Fruit fly (Drosophila melanogaster) whole organism, wandering third instar larva: ENCODE results near the gene CG5535.

Experiments used
- Abd-B ChIP-seq: fragments of >200 bp; optimal IDR thresholded peaks from 2 replicates; lab custom pipeline; 2017; ENCODE audit warnings: missing biosample characterization, missing genetic modification characterization
- CG32264 ChIP-seq: fragments of 200-800 bp; sonication (Bioruptor generic); optimal IDR thresholded peaks from 2 replicates; lab custom pipeline; 2016; ENCODE audit warnings: missing biosample characterization, missing genetic modification characterization
- CG9705 ChIP-seq: fragments of 200-800 bp; sonication (Bioruptor generic); optimal IDR thresholded peaks from 2 replicates; lab custom pipeline; 2018; ENCODE audit warnings: missing biosample characterization, mild to moderate bottlenecking, missing genetic modification characterization
- CrebA ChIP-seq: fragments of 200-800 bp; sonication (Bioruptor generic); optimal IDR thresholded peaks from 2 replicates; lab custom pipeline; 2016; ENCODE audit warnings: missing biosample characterization, mild to moderate bottlenecking, missing genetic modification characterization, borderline replicate concordance
- Dfd ChIP-seq: fragments of >200 bp; optimal IDR thresholded peaks from 2 replicates; lab custom pipeline; 2017; ENCODE audit warnings: missing biosample characterization, missing genetic modification characterization
- Dif ChIP-seq: fragments of 200-275, 200-300 bp; sonication (Bioruptor generic); optimal IDR thresholded peaks from 2 replicates; lab custom pipeline; 2018; ENCODE audit warnings: missing biosample characterization, missing genetic modification characterization; ENCODE audit not compliant: partially characterized antibody
- GATAd ChIP-seq: sonication (Bioruptor generic); optimal IDR thresholded peaks from 2 replicates; lab custom pipeline; 2016; ENCODE audit warnings: missing biosample characterization, missing genetic modification characterization
- HLH106 ChIP-seq: fragments of 200-800 bp; optimal IDR thresholded peaks from 3 replicates; lab custom pipeline; 2019; ENCODE audit warnings: missing biosample characterization, mild to moderate bottlenecking, missing genetic modification characterization, moderate library complexity
- Hnf4 ChIP-seq: fragments of 200-800 bp; sonication (Bioruptor generic); optimal IDR thresholded peaks from 2 replicates; lab custom pipeline; 2016; ENCODE audit warnings: missing biosample characterization, mild to moderate bottlenecking, missing genetic modification characterization
- Hr78 ChIP-seq: fragments of >200 bp; optimal IDR thresholded peaks from 2 replicates; lab custom pipeline; 2017; ENCODE audit warnings: missing biosample characterization, missing genetic modification characterization
- Hr83 ChIP-seq: fragments of 200-300 bp; sonication (Bioruptor generic); optimal IDR thresholded peaks from 2 replicates; lab custom pipeline; 2016; ENCODE audit warnings: missing biosample characterization, mild to moderate bottlenecking, missing genetic modification characterization, moderate library complexity; ENCODE audit not compliant: poor library complexity, severe bottlenecking
- Jra ChIP-seq: sonication (Bioruptor generic); optimal IDR thresholded peaks from 2 replicates; lab custom pipeline; 2016; ENCODE audit warnings: missing biosample characterization, missing genetic modification characterization
- Mio ChIP-seq: sonication (Bioruptor generic); optimal IDR thresholded peaks from 2 replicates; lab custom pipeline; 2016; ENCODE audit warnings: missing biosample characterization, missing genetic modification characterization
- Myc ChIP-seq: fragments of >200 bp; optimal IDR thresholded peaks from 2 replicates; lab custom pipeline; 2017
- N ChIP-seq: fragments of >200 bp; optimal IDR thresholded peaks from 2 replicates; lab custom pipeline; 2018; ENCODE audit warnings: missing biosample characterization, missing external identifiers, missing genetic modification characterization
- OdsH ChIP-seq: fragments of 200-800 bp; sonication (Bioruptor generic); optimal IDR thresholded peaks from 2 replicates; lab custom pipeline; 2016; ENCODE audit warnings: missing biosample characterization, mild to moderate bottlenecking, missing genetic modification characterization
- Rel ChIP-seq, 2 experiments: fragments of 200-800 bp; sonication (Bioruptor generic) in 1 of 2; optimal IDR thresholded peaks; 2 replicates in 1 of 2; 3 replicates in 1 of 2; lab custom pipeline; 2016 to 2019; ENCODE audit warnings: mild to moderate bottlenecking in 2 of 2, missing biosample characterization in 2 of 2, missing genetic modification characterization in 2 of 2, moderate library complexity in 1 of 2
- Sp1 ChIP-seq: fragments of 200-800 bp; sonication (Bioruptor generic); optimal IDR thresholded peaks from 3 replicates; lab custom pipeline; 2019; ENCODE audit warnings: missing biosample characterization, mild to moderate bottlenecking, missing genetic modification characterization, moderate library complexity
- Vsx2 ChIP-seq: fragments of 200-300, 225-300 bp; sonication (Bioruptor generic); optimal IDR thresholded peaks from 2 replicates; lab custom pipeline; 2018; ENCODE audit warnings: missing biosample characterization, missing genetic modification characterization; ENCODE audit not compliant: partially characterized antibody
- br ChIP-seq: fragments of 200-800 bp; sonication (Bioruptor generic); optimal IDR thresholded peaks from 2 replicates; lab custom pipeline; 2016; ENCODE audit warnings: missing biosample characterization, missing genetic modification characterization
- brk ChIP-seq: fragments of 200-800 bp; sonication (Bioruptor generic); optimal IDR thresholded peaks from 2 replicates; lab custom pipeline; 2016; ENCODE audit warnings: missing biosample characterization, mild to moderate bottlenecking, missing genetic modification characterization
- dl ChIP-seq, 2 experiments: fragments of 175-275, 200-275 bp in 1 of 2; fragments of 200-275 bp in 1 of 2; sonication (Bioruptor generic); optimal IDR thresholded peaks; lab custom pipeline; 2018; ENCODE audit warnings: mild to moderate bottlenecking in 2 of 2, missing biosample characterization in 2 of 2, missing genetic modification characterization in 2 of 2, moderate library complexity in 2 of 2; ENCODE audit not compliant: partially characterized antibody in 2 of 2, insufficient read depth in 1 of 2
- dmrt93B ChIP-seq: fragments of 200-800 bp; sonication (Bioruptor generic); optimal IDR thresholded peaks from 2 replicates; lab custom pipeline; 2018; ENCODE audit warnings: missing biosample characterization, mild to moderate bottlenecking, missing genetic modification characterization
- dsf ChIP-seq: sonication (Bioruptor generic); optimal IDR thresholded peaks from 2 replicates; lab custom pipeline; 2016; ENCODE audit warnings: missing biosample characterization, missing genetic modification characterization, borderline replicate concordance
- ey ChIP-seq: fragments of 200-800 bp; sonication (Bioruptor generic); optimal IDR thresholded peaks from 2 replicates; lab custom pipeline; 2016; ENCODE audit warnings: missing biosample characterization, missing genetic modification characterization
- foxo ChIP-seq, 2 experiments: fragments of 200-800 bp; sonication (Bioruptor generic); optimal IDR thresholded peaks; 2 replicates in 1 of 2; 3 replicates in 1 of 2; lab custom pipeline; 2016 to 2017; ENCODE audit warnings: missing biosample characterization in 2 of 2, missing genetic modification characterization in 2 of 2
- fru ChIP-seq: fragments of 200-800 bp; sonication (Bioruptor generic); optimal IDR thresholded peaks from 3 replicates; lab custom pipeline; 2016; ENCODE audit warnings: missing biosample characterization, mild to moderate bottlenecking, missing genetic modification characterization
- h ChIP-seq: fragments of 200-800 bp; sonication (Bioruptor generic); optimal IDR thresholded peaks from 3 replicates; lab custom pipeline; 2016; ENCODE audit warnings: missing biosample characterization, mild to moderate bottlenecking, missing genetic modification characterization
- jim ChIP-seq: fragments of 175-275, 200-325 bp; sonication (Bioruptor generic); optimal IDR thresholded peaks from 2 replicates; lab custom pipeline; 2016; ENCODE audit warnings: missing biosample characterization, mild to moderate bottlenecking, missing genetic modification characterization
- lola ChIP-seq: fragments of >200 bp; optimal IDR thresholded peaks from 2 replicates; lab custom pipeline; 2017; ENCODE audit warnings: missing biosample characterization, missing genetic modification characterization
- pan ChIP-seq: fragments of >200 bp; optimal IDR thresholded peaks from 2 replicates; lab custom pipeline; 2017
- psq ChIP-seq: fragments of 200-800 bp; sonication (Bioruptor generic); optimal IDR thresholded peaks from 3 replicates; lab custom pipeline; 2017; ENCODE audit warnings: missing biosample characterization, mild to moderate bottlenecking, missing genetic modification characterization, moderate library complexity
- rgr ChIP-seq: fragments of 200-800 bp; sonication (Bioruptor generic); optimal IDR thresholded peaks from 3 replicates; lab custom pipeline; 2016; ENCODE audit warnings: missing biosample characterization, mild to moderate bottlenecking, missing genetic modification characterization
- sage ChIP-seq: fragments of 200-800 bp; sonication (Bioruptor generic); optimal IDR thresholded peaks from 2 replicates; lab custom pipeline; 2016; ENCODE audit warnings: missing biosample characterization, mild to moderate bottlenecking, missing genetic modification characterization
- sv ChIP-seq: fragments of 200-800 bp; sonication (Bioruptor generic); optimal IDR thresholded peaks from 3 replicates; lab custom pipeline; 2016; ENCODE audit warnings: missing biosample characterization, missing genetic modification characterization
- tai ChIP-seq: sonication (Bioruptor generic); optimal IDR thresholded peaks from 2 replicates; lab custom pipeline; 2016; ENCODE audit warnings: missing biosample characterization, missing genetic modification characterization
- usp ChIP-seq: fragments of >200 bp; optimal IDR thresholded peaks from 2 replicates; lab custom pipeline; 2017; ENCODE audit warnings: missing biosample characterization, missing genetic modification characterization
- woc ChIP-seq: sonication (Bioruptor generic); optimal IDR thresholded peaks from 2 replicates; lab custom pipeline; 2016; ENCODE audit warnings: missing biosample characterization, mild to moderate bottlenecking, missing genetic modification characterization

Gene CG5535

dm6 chr3L:17842892-17843703, 13.5 kb downstream of the CG5535 start, which contains the start of gene CG5567:
Gene CG5567 (minus strand): TSS chr3L:17843544.
- TF ChIP-seq N (GFP tag; lab: Kevin White, UChicago) (no peak), Myc (lab: Kevin White, UChicago) (no peak), woc (GFP tag; lab: Kevin White, UChicago) (peak; percentile 41), foxo (GFP tag; optimal IDR thresholded peaks at IDR 0.05; lab: Kevin White, UChicago) (peak in 1 of 2 experiments; percentile 23), Vsx2 (GFP tag; lab: Kevin White, UChicago) (no peak), Sp1 (GFP tag; lab: Kevin White, UChicago) (no peak), Rel (GFP tag; optimal IDR thresholded peaks at IDR 0.05; lab: Kevin White, UChicago) (no peak), Rel (tag; optimal IDR thresholded peaks at IDR 0.05; lab: Kevin White, UChicago) (peak; percentile 23)

- TF ChIP-seq CrebA (GFP tag; lab: Kevin White, UChicago) (no peak), Jra (GFP tag; lab: Kevin White, UChicago) (no peak), Rel (GFP tag; optimal IDR thresholded peaks at IDR 0.05; lab: Kevin White, UChicago) (no peak), Rel (tag; optimal IDR thresholded peaks at IDR 0.05; lab: Kevin White, UChicago) (peak; percentile 33), Abd-B (no peak), dl (GFP tag; optimal IDR thresholded peaks at IDR 0.05; lab: Kevin White, UChicago; ENCODE audit: insufficient read depth in 1 of 2, partially characterized antibody in 2 of 2) (no peak), N (GFP tag; lab: Kevin White, UChicago) (no peak), dmrt93B (GFP tag; lab: Kevin White, UChicago) (no peak), jim (GFP tag; lab: Kevin White, UChicago) (no peak), ey (GFP tag; lab: Kevin White, UChicago) (no peak), Mio (GFP tag; lab: Kevin White, UChicago) (no peak), br (peak; percentile 10), CG9705 (GFP tag; lab: Kevin White, UChicago) (no peak), Dfd (GFP tag; lab: Kevin White, UChicago) (no peak), usp (GFP tag; lab: Kevin White, UChicago) (no peak), fru (GFP tag; lab: Kevin White, UChicago) (peak; percentile 26), Hr83 (GFP tag; lab: Kevin White, UChicago) (no peak), rgr (GFP tag; lab: Kevin White, UChicago) (peak; percentile 16), foxo (GFP tag; optimal IDR thresholded peaks at IDR 0.05; lab: Kevin White, UChicago) (no peak), CG32264 (GFP tag; lab: Kevin White, UChicago) (no peak), Myc (lab: Kevin White, UChicago) (no peak), dsf (GFP tag; lab: Kevin White, UChicago) (no peak), tai (GFP tag; lab: Kevin White, UChicago) (no peak), sv (GFP tag; lab: Kevin White, UChicago) (no peak), pan (no peak), GATAd (GFP tag; lab: Kevin White, UChicago) (no peak), Dif (GFP tag; lab: Kevin White, UChicago) (peak; percentile 48), woc (GFP tag; lab: Kevin White, UChicago) (peak; percentile 43), lola (GFP tag; lab: Kevin White, UChicago) (no peak), psq (no peak), brk (no peak), Sp1 (GFP tag; lab: Kevin White, UChicago) (peak; percentile 47), sage (GFP tag; lab: Kevin White, UChicago) (no peak), Hr78 (GFP tag; lab: Kevin White, UChicago) (no peak), Vsx2 (GFP tag; lab: Kevin White, UChicago) (no peak), h (peak; percentile 51), HLH106 (tag; lab: Kevin White, UChicago) (peak; percentile 38), Hnf4 (GFP tag; lab: Kevin White, UChicago) (no peak), OdsH (GFP tag; lab: Kevin White, UChicago) (peak; percentile 5)
These were observed 15.4 kb downstream of the CG5535 start, which contains the start of gene CG5577 for dm6 chr3L:17841085-17841606. Gene CG5577 (minus strand): TSS chr3L:17841427.
